Worm (Caenorhabditis elegans): ENCODE results near the gene miro-1.

ce11 chrIV:4692463-4692862 lies 23.1 kb downstream of the miro-1 start, which contains the start of gene spe-51:
- TF ChIP-seq ceh-40 (GFP tag; IDR thresholded peaks at IDR 0.05) = no peak
- TF ChIP-seq him-1 (tag; optimal IDR thresholded peaks at IDR 0.05) = no peak
- no peak for TF ChIP-seq nfya-1 (tag; optimal IDR thresholded peaks at IDR 0.05; ENCODE audit: borderline replicate concordance, insufficient read depth)
- no peak for TF ChIP-seq ceh-58 (GFP tag; IDR thresholded peaks at IDR 0.05)
- TF ChIP-seq unc-62 (GFP tag; optimal IDR thresholded peaks at IDR 0.05) = no peak
- TF ChIP-seq efl-1 (GFP tag; optimal IDR thresholded peaks at IDR 0.05) = no peak

Measured in whole organism, young adult.